Worm (Caenorhabditis elegans): Measurements from ENCODE around the gene F53F8.3.

DNA sequence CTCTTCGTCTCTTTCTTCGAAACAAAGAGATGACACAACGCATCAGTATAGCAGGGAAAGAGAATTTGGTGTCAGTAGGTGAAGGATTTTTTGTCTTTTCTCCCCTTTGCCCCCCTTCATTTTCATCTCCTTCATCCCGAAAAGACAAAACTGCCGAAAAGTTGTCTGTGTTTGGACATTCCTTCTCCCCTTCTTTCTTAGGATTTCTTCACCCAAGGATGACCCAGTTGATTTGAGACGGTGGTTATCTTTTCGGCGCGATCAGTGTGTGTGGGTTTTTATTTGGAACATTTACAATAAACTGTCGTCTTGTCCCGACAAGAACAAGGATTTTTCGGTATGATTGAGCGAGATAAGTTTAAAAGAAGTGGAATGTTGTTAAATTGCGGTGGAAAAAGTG, 26.9 kb downstream of the F53F8.3 start:
- TF ChIP-seq tab-1 (GFP tag; IDR thresholded peaks at IDR 0.05) (no peak), cog-1 (tag; optimal IDR thresholded peaks at IDR 0.05) (no peak), med-1 (GFP tag; optimal IDR thresholded peaks at IDR 0.05; ENCODE audit: insufficient read depth) (no peak), flt-1 (GFP tag; IDR thresholded peaks at IDR 0.05) (no peak), klf-2 (GFP tag; conservative IDR thresholded peaks at IDR 0.05) (no peak), ztf-29 (GFP tag; IDR thresholded peaks at IDR 0.05) (no peak)
